Worm (Caenorhabditis elegans) whole organism, midembryonic: ENCODE data around the gene cap-2.

Source experiments
- T22C8.4 ChIP-seq: fragments of 200-800 bp; sonication (Bioruptor generic); IDR thresholded peaks from 2 replicates; pipeline ENCODE4 v1.3.6; 2022; ENCODE audit warnings: missing genetic modification characterization, missing compliant biosample characterization
- flt-1 ChIP-seq: fragments of 200-800 bp; sonication (Bioruptor generic); IDR thresholded peaks from 2 replicates; pipeline ENCODE4 v1.3.6; 2022; ENCODE audit warnings: missing genetic modification characterization, missing compliant biosample characterization
- med-1 ChIP-seq: sonication (generic microtip); optimal IDR thresholded peaks from 2 replicates; lab custom pipeline; 2017; ENCODE audit warnings: missing genetic modification characterization, mild to moderate bottlenecking, missing compliant biosample characterization, antibody characterized with exemption, missing genetic modification reagents; ENCODE audit not compliant: insufficient read depth
- ztf-23 ChIP-seq: fragments of 200-800 bp; sonication (Bioruptor generic); IDR thresholded peaks from 2 replicates; pipeline ENCODE4 v1.3.6; 2022; ENCODE audit warnings: missing genetic modification reagents, missing genetic modification characterization, missing compliant biosample characterization

DNA sequence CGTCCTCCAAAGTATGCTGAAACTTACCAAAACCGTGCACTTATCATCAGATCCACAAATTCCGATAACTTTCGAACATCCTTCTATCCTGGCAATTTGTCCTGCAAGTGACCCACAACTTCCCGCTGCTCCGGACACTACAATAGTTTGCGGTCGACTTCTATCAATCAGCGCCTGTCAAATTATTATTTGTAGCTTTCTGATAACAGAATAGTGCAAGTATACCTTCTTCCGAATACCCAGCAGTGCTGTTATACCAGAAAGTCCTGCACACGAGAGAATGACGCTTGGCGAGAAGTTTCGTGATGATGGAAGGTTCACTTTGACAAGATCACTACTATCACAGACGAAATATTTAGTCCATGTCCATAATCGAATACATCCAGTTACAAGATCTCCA is 9.6 kb upstream of the cap-2 start:
- TF ChIP-seq flt-1 (GFP tag; lab: Robert Waterston, UW) (no peak), ztf-23 (GFP tag; lab: Robert Waterston, UW) (no peak), med-1 (GFP tag; lab: Kevin White, UChicago) (no peak), T22C8.4 (GFP tag; lab: Robert Waterston, UW) (no peak)
